Fruit fly (Drosophila melanogaster) whole organism, embryonic: ENCODE measurements around the gene RpS5b.

Experiments
- Ada2b ChIP-seq: fragments of 200-800 bp; sonication (Bioruptor generic); IDR thresholded peaks from 2 replicates; pipeline ENCODE4 v1.3.6; 2022; ENCODE audit warnings: missing biosample characterization, missing genetic modification characterization
- Antp ChIP-seq: fragments of 200-800 bp; sonication (Bioruptor generic); optimal IDR thresholded peaks from 3 replicates; lab custom pipeline; 2016; ENCODE audit warnings: missing biosample characterization, missing genetic modification characterization
- Asciz ChIP-seq: fragments of 200-800 bp; sonication (Bioruptor generic); optimal IDR thresholded peaks from 2 replicates; lab custom pipeline; 2017; ENCODE audit warnings: missing biosample characterization, mild to moderate bottlenecking, missing genetic modification characterization, missing genetic modification reagents
- Blimp-1 ChIP-seq: fragments of 200-800 bp; sonication (Bioruptor generic); optimal IDR thresholded peaks from 3 replicates; lab custom pipeline; 2018; ENCODE audit warnings: missing biosample characterization, missing genetic modification characterization, mild to moderate bottlenecking, moderate library complexity, missing genetic modification reagents
- CG10209 ChIP-seq: fragments of 200-800 bp; sonication (Bioruptor generic); optimal IDR thresholded peaks from 3 replicates; lab custom pipeline; 2017; ENCODE audit warnings: missing biosample characterization, mild to moderate bottlenecking, missing genetic modification characterization, missing genetic modification reagents
- CG10274 ChIP-seq: fragments of 200-800 bp; sonication (Bioruptor generic); optimal IDR thresholded peaks from 3 replicates; lab custom pipeline; 2017; ENCODE audit warnings: missing biosample characterization, mild to moderate bottlenecking, missing genetic modification characterization
- CG11398 ChIP-seq: fragments of 200-800 bp; sonication (Bioruptor generic); optimal IDR thresholded peaks from 2 replicates; lab custom pipeline; 2016; ENCODE audit warnings: missing biosample characterization, missing genetic modification characterization
- CG12219 ChIP-seq: fragments of 200-800 bp; sonication (Bioruptor generic); optimal IDR thresholded peaks from 3 replicates; lab custom pipeline; 2018; ENCODE audit warnings: missing biosample characterization, mild to moderate bottlenecking, missing genetic modification characterization
- CG14441 ChIP-seq: fragments of 200-800 bp; sonication (Bioruptor generic); IDR thresholded peaks from 2 replicates; pipeline ENCODE4 v1.3.6; 2022; ENCODE audit warnings: missing biosample characterization, missing genetic modification characterization
- CG14710 ChIP-seq: fragments of 200-800 bp; sonication (Bioruptor generic); optimal IDR thresholded peaks from 3 replicates; lab custom pipeline; 2019; ENCODE audit warnings: missing biosample characterization, mild to moderate bottlenecking, missing genetic modification characterization, moderate library complexity
- CG2199 ChIP-seq: fragments of 200-800 bp; sonication (Bioruptor generic); IDR thresholded peaks from 3 replicates; pipeline ENCODE4 v1.3.6; 2022; ENCODE audit warnings: missing biosample characterization, missing genetic modification characterization
- CG4424 ChIP-seq: fragments of 200-800 bp; sonication (Bioruptor generic); optimal IDR thresholded peaks from 3 replicates; lab custom pipeline; 2016; ENCODE audit warnings: missing biosample characterization, missing genetic modification characterization
- CG5180 ChIP-seq: fragments of 200-800 bp; sonication (Bioruptor generic); optimal IDR thresholded peaks from 3 replicates; lab custom pipeline; 2017; ENCODE audit warnings: missing biosample characterization, missing genetic modification characterization, mild to moderate bottlenecking, moderate library complexity, missing genetic modification reagents
- CG5953 ChIP-seq: fragments of 200-800 bp; sonication (Bioruptor generic); IDR thresholded peaks from 2 replicates; pipeline ENCODE4 v1.3.6; 2022; ENCODE audit warnings: missing biosample characterization, missing genetic modification characterization
- CG7271 ChIP-seq: fragments of 200-800 bp; sonication (Bioruptor generic); optimal IDR thresholded peaks from 2 replicates; lab custom pipeline; 2018; ENCODE audit warnings: missing biosample characterization, mild to moderate bottlenecking, missing genetic modification characterization, moderate library complexity
- CG7839 ChIP-seq: fragments of 200-800 bp; sonication (Bioruptor generic); optimal IDR thresholded peaks from 3 replicates; lab custom pipeline; 2018; ENCODE audit warnings: missing biosample characterization, mild to moderate bottlenecking, missing genetic modification characterization, moderate library complexity
- CG8290 ChIP-seq, 3 experiments: fragments of 200-800 bp; sonication (Bioruptor generic); optimal IDR thresholded peaks; 2 replicates each; lab custom pipeline; 2016 to 2019; ENCODE audit warnings: missing biosample characterization in 3 of 3, missing genetic modification characterization in 3 of 3, mild to moderate bottlenecking in 2 of 3, moderate library complexity in 1 of 3
- CG9797 ChIP-seq: fragments of 200-800 bp; sonication (Bioruptor generic); optimal IDR thresholded peaks from 3 replicates; lab custom pipeline; 2018; ENCODE audit warnings: missing biosample characterization, mild to moderate bottlenecking, missing genetic modification characterization
- Camta ChIP-seq: fragments of 200-800 bp; sonication (Bioruptor generic); optimal IDR thresholded peaks from 2 replicates; lab custom pipeline; 2016; ENCODE audit warnings: missing biosample characterization, missing genetic modification characterization
- ERR ChIP-seq: fragments of 200-800 bp; sonication (Bioruptor generic); optimal IDR thresholded peaks from 2 replicates; lab custom pipeline; 2016; ENCODE audit warnings: missing biosample characterization, missing genetic modification characterization
- GATAe ChIP-seq: fragments of 200-800 bp; sonication (Bioruptor generic); conservative IDR thresholded peaks from 2 replicates; pipeline ENCODE4 v1.3.6; 2022; ENCODE audit warnings: missing biosample characterization, missing genetic modification characterization
- HLH3B ChIP-seq: fragments of 200-800 bp; sonication (Bioruptor generic); IDR thresholded peaks from 2 replicates; pipeline ENCODE4 v1.3.6; 2022; ENCODE audit warnings: missing biosample characterization, missing genetic modification characterization
- Max ChIP-seq: fragments of 200-800 bp; sonication (Bioruptor generic); optimal IDR thresholded peaks from 2 replicates; lab custom pipeline; 2016; ENCODE audit warnings: missing biosample characterization, mild to moderate bottlenecking, missing genetic modification characterization
- Meics ChIP-seq: fragments of 200-800 bp; sonication (Bioruptor generic); optimal IDR thresholded peaks from 2 replicates; lab custom pipeline; 2017; ENCODE audit warnings: missing biosample characterization, mild to moderate bottlenecking, missing genetic modification characterization
- Nf-YC ChIP-seq: fragments of 200-800 bp; optimal IDR thresholded peaks from 3 replicates; lab custom pipeline; 2019; ENCODE audit warnings: missing biosample characterization, mild to moderate bottlenecking, missing genetic modification characterization, moderate library complexity
- Six4 ChIP-seq: fragments of 200-800 bp; sonication (Bioruptor generic); optimal IDR thresholded peaks from 2 replicates; lab custom pipeline; 2016; ENCODE audit warnings: missing biosample characterization, missing genetic modification characterization
- Stat92E ChIP-seq, 3 experiments: fragments of >200 bp in 2 of 3; fragments of 200-800 bp in 1 of 3; sonication (Bioruptor generic) in 1 of 3; optimal IDR thresholded peaks; 2 replicates each; lab custom pipeline; 2017 to 2019; ENCODE audit warnings: missing biosample characterization in 3 of 3, missing genetic modification characterization in 3 of 3, mild to moderate bottlenecking in 1 of 3, moderate library complexity in 1 of 3
- chm ChIP-seq: fragments of 200-800 bp; sonication (Bioruptor generic); IDR thresholded peaks from 2 replicates; pipeline ENCODE4 v1.3.6; 2022; ENCODE audit warnings: missing biosample characterization, missing genetic modification characterization
- crol ChIP-seq: fragments of 200-800 bp; sonication (Bioruptor generic); IDR thresholded peaks from 2 replicates; pipeline ENCODE4 v1.3.6; 2022; ENCODE audit warnings: missing biosample characterization, missing genetic modification characterization
- dm ChIP-seq: fragments of 200-800 bp; sonication (Bioruptor generic); optimal IDR thresholded peaks from 3 replicates; lab custom pipeline; 2016; ENCODE audit warnings: missing biosample characterization, missing genetic modification characterization
- dpn ChIP-seq, 2 experiments: fragments of 200-800 bp; sonication (Bioruptor generic); optimal IDR thresholded peaks; 3 replicates each; lab custom pipeline; 2016; ENCODE audit warnings: missing biosample characterization in 2 of 2, missing genetic modification characterization in 2 of 2
- fd96Cb ChIP-seq: fragments of 200-800 bp; sonication (Bioruptor generic); optimal IDR thresholded peaks from 2 replicates; lab custom pipeline; 2018; ENCODE audit warnings: missing biosample characterization, mild to moderate bottlenecking, missing genetic modification characterization, moderate library complexity
- gcm ChIP-seq: fragments of 200-800 bp; sonication (Bioruptor generic); optimal IDR thresholded peaks from 2 replicates; lab custom pipeline; 2019; ENCODE audit warnings: missing biosample characterization, mild to moderate bottlenecking, missing genetic modification characterization, moderate library complexity
- klu ChIP-seq: fragments of 200-800 bp; sonication (Bioruptor generic); IDR thresholded peaks from 2 replicates; pipeline ENCODE4 v1.3.6; 2022; ENCODE audit warnings: missing biosample characterization, missing genetic modification characterization
- lmd ChIP-seq: fragments of 200-800 bp; sonication (Bioruptor generic); IDR thresholded peaks from 2 replicates; pipeline ENCODE4 v1.3.6; 2022; ENCODE audit warnings: missing biosample characterization, missing genetic modification characterization
- nerfin-1 ChIP-seq: fragments of 200-800 bp; sonication (Bioruptor generic); optimal IDR thresholded peaks from 3 replicates; lab custom pipeline; 2019; ENCODE audit warnings: missing biosample characterization, mild to moderate bottlenecking, missing genetic modification characterization, moderate library complexity
- org-1 ChIP-seq: fragments of 200-800 bp; sonication (Bioruptor generic); optimal IDR thresholded peaks from 2 replicates; lab custom pipeline; 2017; ENCODE audit warnings: missing biosample characterization, missing genetic modification characterization
- pnt ChIP-seq: fragments of 200-800 bp; sonication (Bioruptor generic); optimal IDR thresholded peaks from 3 replicates; lab custom pipeline; 2016; ENCODE audit warnings: missing biosample characterization, missing genetic modification characterization
- psq ChIP-seq: fragments of 200-800 bp; sonication (Bioruptor generic); optimal IDR thresholded peaks from 2 replicates; lab custom pipeline; 2017; ENCODE audit warnings: missing biosample characterization, missing genetic modification characterization
- pum ChIP-seq: fragments of 200-800 bp; sonication (Bioruptor generic); optimal IDR thresholded peaks from 2 replicates; lab custom pipeline; 2016; ENCODE audit warnings: missing biosample characterization, missing genetic modification characterization
- pzg ChIP-seq: fragments of 200-800 bp; sonication (Bioruptor generic); optimal IDR thresholded peaks from 3 replicates; lab custom pipeline; 2018; ENCODE audit warnings: missing biosample characterization, mild to moderate bottlenecking, missing genetic modification characterization, moderate library complexity
- sc ChIP-seq, 3 experiments: fragments of >200 bp in 2 of 3; fragments of 200-800 bp in 1 of 3; sonication (Bioruptor generic) in 1 of 3; optimal IDR thresholded peaks; 2 replicates in 2 of 3; 3 replicates in 1 of 3; lab custom pipeline; 2017; ENCODE audit warnings: mild to moderate bottlenecking in 1 of 3, missing biosample characterization in 1 of 3, missing genetic modification characterization in 1 of 3, missing genetic modification reagents in 1 of 3
- schlank ChIP-seq: fragments of 200-800 bp; sonication (Bioruptor generic); optimal IDR thresholded peaks from 2 replicates; lab custom pipeline; 2018; ENCODE audit warnings: missing biosample characterization, mild to moderate bottlenecking, missing genetic modification characterization
- sd ChIP-seq: fragments of 200-800 bp; sonication (Bioruptor generic); optimal IDR thresholded peaks from 3 replicates; lab custom pipeline; 2018; ENCODE audit warnings: missing biosample characterization, mild to moderate bottlenecking, missing genetic modification characterization, moderate library complexity
- sens-2 ChIP-seq: fragments of 200-800 bp; sonication (Bioruptor generic); IDR thresholded peaks from 2 replicates; pipeline ENCODE4 v1.3.6; 2022; ENCODE audit warnings: missing biosample characterization, missing genetic modification characterization
- sna ChIP-seq: fragments of 200-800 bp; sonication (Bioruptor generic); IDR thresholded peaks from 2 replicates; pipeline ENCODE4 v1.3.6; 2022; ENCODE audit warnings: missing biosample characterization, missing genetic modification characterization; ENCODE audit not compliant: partially characterized antibody
- ttk ChIP-seq: fragments of 200-800 bp; sonication (Bioruptor generic); IDR thresholded peaks from 2 replicates; pipeline ENCODE4 v2.1.2; 2022; ENCODE audit warnings: missing biosample characterization, missing genetic modification characterization
- twi ChIP-seq: fragments of 200-800 bp; optimal IDR thresholded peaks from 2 replicates; lab custom pipeline; 2019; ENCODE audit warnings: missing biosample characterization, mild to moderate bottlenecking, missing genetic modification characterization, moderate library complexity
- vnd ChIP-seq: fragments of 200-800 bp; sonication (Bioruptor generic); IDR thresholded peaks from 3 replicates; pipeline ENCODE4 v1.3.6; 2022; ENCODE audit warnings: missing biosample characterization, missing genetic modification characterization; ENCODE audit not compliant: partially characterized antibody

The RpS5b gene

DNA sequence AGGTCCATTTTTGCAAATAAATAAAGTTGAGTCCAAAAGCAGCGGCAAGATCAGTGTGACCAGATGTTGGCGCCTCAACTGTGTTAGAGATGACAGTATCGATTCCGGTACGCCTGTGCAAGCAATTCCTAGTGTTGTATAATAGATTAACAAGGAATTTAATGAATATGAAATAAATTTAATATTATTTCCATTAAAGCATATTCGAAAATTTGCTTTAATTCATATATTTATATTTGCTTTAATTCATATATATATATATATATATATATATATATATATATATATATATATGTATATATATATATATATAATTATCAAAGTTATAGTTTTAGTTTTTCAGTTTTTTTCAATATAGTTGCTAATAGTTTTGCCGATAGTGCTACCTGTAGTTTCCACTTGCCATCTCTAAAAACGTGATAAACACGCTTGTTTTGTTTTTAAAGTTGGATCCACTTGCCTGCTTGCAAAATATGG is 3.0 kb downstream of the RpS5b start, which contains the start of the genes Nup93-2 and CG3817 (continued):
- TF ChIP-seq CG8290 (GFP tag; optimal IDR thresholded peaks at IDR 0.05; lab: Kevin White, UChicago) (peak; percentile 88), CG8290 (tag; optimal IDR thresholded peaks at IDR 0.05; lab: Kevin White, UChicago) (peak in 1 of 2 experiments; percentile 49), Six4 (GFP tag; lab: Kevin White, UChicago) (peak; percentile 58), CG9797 (GFP tag; lab: Kevin White, UChicago) (peak; percentile 45), schlank (tag; lab: Kevin White, UChicago) (no peak), Stat92E (GFP tag; optimal IDR thresholded peaks at IDR 0.05; lab: Kevin White, UChicago) (peak in 1 of 3 experiments; percentile 53), org-1 (GFP tag; lab: Kevin White, UChicago) (peak; percentile 36), CG7271 (no peak), Ada2b (GFP tag; lab: Robert Waterston, UW) (peak; percentile 26; the same call in 1 of the 2 replicates), vnd (GFP tag; lab: Robert Waterston, UW) (no peak), nerfin-1 (peak; percentile 80), sens-2 (GFP tag; lab: Robert Waterston, UW) (no peak), CG14710 (tag; lab: Kevin White, UChicago) (peak; percentile 30), CG11398 (GFP tag; lab: Kevin White, UChicago) (no peak), GATAe (GFP tag; lab: Robert Waterston, UW) (no peak), HLH3B (no peak), CG2199 (GFP tag; lab: Robert Waterston, UW) (no peak), sd (tag; lab: Kevin White, UChicago) (no peak), CG10209 (GFP tag; lab: Kevin White, UChicago) (peak; percentile 36), fd96Cb (tag; lab: Kevin White, UChicago) (peak; percentile 28), psq (no peak), klu (GFP tag; lab: Robert Waterston, UW) (peak; percentile 86), CG5180 (GFP tag; lab: Kevin White, UChicago) (peak; percentile 15), Antp (peak; percentile 12), ttk (GFP tag; lab: Robert Waterston, UW) (peak; percentile 69), Asciz (no peak), twi (tag; lab: Kevin White, UChicago) (peak; percentile 59), pnt (GFP tag; lab: Kevin White, UChicago) (peak; percentile 50), pum (GFP tag; lab: Kevin White, UChicago) (peak; percentile 57), gcm (peak; percentile 36), sna (GFP tag; lab: Robert Waterston, UW) (no peak), CG7839 (tag; lab: Kevin White, UChicago) (peak; percentile 83), sc (optimal IDR thresholded peaks at IDR 0.05; lab: Kevin White, UChicago) (no peak), sc (GFP tag; optimal IDR thresholded peaks at IDR 0.05; lab: Kevin White, UChicago) (no peak), Camta (GFP tag; lab: Kevin White, UChicago) (peak; percentile 19), CG12219 (GFP tag; lab: Kevin White, UChicago) (no peak), Max (GFP tag; lab: Kevin White, UChicago) (no peak), CG10274 (GFP tag; lab: Kevin White, UChicago) (no peak), Meics (GFP tag; lab: Kevin White, UChicago) (peak; percentile 64), pzg (GFP tag; lab: Kevin White, UChicago) (peak; percentile 37), Blimp-1 (GFP tag; lab: Kevin White, UChicago) (peak; percentile 21), lmd (GFP tag; lab: Robert Waterston, UW) (peak; percentile 71), dpn (GFP tag; optimal IDR thresholded peaks at IDR 0.05; lab: Kevin White, UChicago) (peak; percentile 47 to 68), CG14441 (GFP tag; lab: Robert Waterston, UW) (peak; percentile 52; the same call in 1 of the 2 replicates), Nf-YC (tag; lab: Kevin White, UChicago) (peak; percentile 72), chm (GFP tag; lab: Robert Waterston, UW) (no peak), dm (GFP tag; lab: Kevin White, UChicago) (peak; percentile 46), CG4424 (GFP tag; lab: Kevin White, UChicago) (peak; percentile 50), CG5953 (GFP tag; lab: Robert Waterston, UW) (no peak), crol (GFP tag; lab: Robert Waterston, UW) (no peak), ERR (GFP tag; lab: Kevin White, UChicago) (no peak)
